Fruit fly (Drosophila melanogaster) whole organism, prepupa: ENCODE results near the gene RpLP1.
A peak's percentile ranks its signal among the peaks of the same experiment; 100 is the strongest.
"Not testable (repeated sequence)": the region's sequence is repeated elsewhere in the genome, so short reads cannot be mapped to it uniquely, and the experiment has no call there.

Source experiments
- Blimp-1 ChIP-seq: fragments of 200-800 bp; sonication (Bioruptor generic); optimal IDR thresholded peaks from 3 replicates; lab custom pipeline; 2017; ENCODE audit warnings: missing biosample characterization, missing genetic modification characterization, mild to moderate bottlenecking, moderate library complexity, missing genetic modification reagents
- CG10631 ChIP-seq: fragments of 200-800 bp; sonication (Bioruptor generic); optimal IDR thresholded peaks from 2 replicates; lab custom pipeline; 2016; ENCODE audit warnings: missing biosample characterization, missing genetic modification characterization
- CG10669 ChIP-seq: fragments of 200-800 bp; sonication (Bioruptor generic); optimal IDR thresholded peaks from 3 replicates; lab custom pipeline; 2018; ENCODE audit warnings: missing biosample characterization, mild to moderate bottlenecking, missing genetic modification characterization, moderate library complexity
- CG11294 ChIP-seq: fragments of 200-800 bp; sonication (Bioruptor generic); IDR thresholded peaks from 2 replicates; pipeline ENCODE4 v1.3.6; 2022; ENCODE audit warnings: missing biosample characterization, missing genetic modification characterization
- CG11902 ChIP-seq: fragments of 200-800 bp; sonication (Bioruptor generic); optimal IDR thresholded peaks from 3 replicates; lab custom pipeline; 2016; ENCODE audit warnings: missing biosample characterization, missing genetic modification characterization
- CG15336 ChIP-seq: fragments of 200-800 bp; sonication (Bioruptor generic); IDR thresholded peaks from 2 replicates; pipeline ENCODE4 v1.3.6; 2022; ENCODE audit warnings: missing biosample characterization, missing genetic modification characterization
- CG1621 ChIP-seq: fragments of 200-800 bp; sonication (Bioruptor generic); optimal IDR thresholded peaks from 3 replicates; lab custom pipeline; 2018; ENCODE audit warnings: missing biosample characterization, mild to moderate bottlenecking, missing genetic modification characterization
- CG3032 ChIP-seq: fragments of 200-800 bp; optimal IDR thresholded peaks from 2 replicates; lab custom pipeline; 2019; ENCODE audit warnings: missing biosample characterization, mild to moderate bottlenecking, missing genetic modification characterization, moderate library complexity
- CG31627 ChIP-seq: fragments of 200-800 bp; sonication (Bioruptor generic); optimal IDR thresholded peaks from 3 replicates; lab custom pipeline; 2016; ENCODE audit warnings: missing biosample characterization, missing genetic modification characterization
- CG32006 ChIP-seq: fragments of 200-800 bp; sonication (Bioruptor generic); optimal IDR thresholded peaks from 3 replicates; lab custom pipeline; 2017; ENCODE audit warnings: missing biosample characterization, mild to moderate bottlenecking, missing genetic modification characterization
- CG34406 ChIP-seq: fragments of 200-800 bp; sonication (Bioruptor generic); optimal IDR thresholded peaks from 3 replicates; lab custom pipeline; 2016; ENCODE audit warnings: missing biosample characterization, missing genetic modification characterization
- CG6163 ChIP-seq: fragments of 200-800 bp; sonication (Bioruptor generic); IDR thresholded peaks from 3 replicates; pipeline ENCODE4 v1.3.6; 2022; ENCODE audit warnings: missing biosample characterization, missing genetic modification characterization
- CG6808 ChIP-seq: fragments of 200-800 bp; sonication (Bioruptor generic); optimal IDR thresholded peaks from 3 replicates; lab custom pipeline; 2017; ENCODE audit warnings: missing biosample characterization, missing genetic modification characterization, mild to moderate bottlenecking, moderate library complexity, missing genetic modification reagents
- CG6854 ChIP-seq: fragments of 200-800 bp; sonication (Bioruptor generic); optimal IDR thresholded peaks from 2 replicates; lab custom pipeline; 2017; ENCODE audit warnings: missing biosample characterization, mild to moderate bottlenecking, missing genetic modification characterization
- CG7368 ChIP-seq: fragments of 200-800 bp; sonication (Bioruptor generic); optimal IDR thresholded peaks from 3 replicates; lab custom pipeline; 2016; ENCODE audit warnings: missing biosample characterization, missing genetic modification characterization
- CG8319 ChIP-seq: fragments of 200-800 bp; sonication (Bioruptor generic); optimal IDR thresholded peaks from 3 replicates; lab custom pipeline; 2016; ENCODE audit warnings: missing biosample characterization, missing genetic modification characterization
- CG8632 ChIP-seq: fragments of 200-800 bp; sonication (Bioruptor generic); optimal IDR thresholded peaks from 3 replicates; lab custom pipeline; 2016; ENCODE audit warnings: missing biosample characterization, missing genetic modification characterization
- CG9139 ChIP-seq: fragments of 200-800 bp; sonication (Bioruptor generic); optimal IDR thresholded peaks from 3 replicates; lab custom pipeline; 2017; ENCODE audit warnings: missing biosample characterization, mild to moderate bottlenecking, missing genetic modification characterization
- Eip78C ChIP-seq: fragments of 200-800 bp; sonication (Bioruptor generic); peaks from one replicate; lab custom pipeline; 2016; ENCODE audit warnings: missing biosample characterization, missing genetic modification characterization
- Ets21C ChIP-seq: fragments of 200-800 bp; sonication (Bioruptor generic); optimal IDR thresholded peaks from 3 replicates; lab custom pipeline; 2016; ENCODE audit warnings: missing biosample characterization, missing genetic modification characterization
- Ets96B ChIP-seq: fragments of 200-800 bp; optimal IDR thresholded peaks from 2 replicates; lab custom pipeline; 2019; ENCODE audit warnings: missing biosample characterization, mild to moderate bottlenecking, missing genetic modification characterization, moderate library complexity
- Gug ChIP-seq: fragments of 200-800 bp; sonication (Bioruptor generic); IDR thresholded peaks from 2 replicates; pipeline ENCODE4 v1.3.6; 2022; ENCODE audit warnings: missing biosample characterization, missing genetic modification characterization
- Hr39 ChIP-seq: fragments of 200-800 bp; sonication (Bioruptor generic); optimal IDR thresholded peaks from 2 replicates; lab custom pipeline; 2016; ENCODE audit warnings: missing biosample characterization, missing genetic modification characterization
- Hr4 ChIP-seq: fragments of 200-800 bp; sonication (Bioruptor generic); optimal IDR thresholded peaks from 3 replicates; lab custom pipeline; 2016; ENCODE audit warnings: missing biosample characterization, missing genetic modification characterization
- Lpt ChIP-seq: fragments of 200-800 bp; sonication (Bioruptor generic); optimal IDR thresholded peaks from 3 replicates; lab custom pipeline; 2016; ENCODE audit warnings: missing biosample characterization, missing genetic modification characterization
- Met ChIP-seq: fragments of 200-800 bp; sonication (Bioruptor generic); optimal IDR thresholded peaks from 3 replicates; lab custom pipeline; 2016; ENCODE audit warnings: missing biosample characterization, missing genetic modification characterization
- OdsH ChIP-seq: fragments of 200-800 bp; sonication (Bioruptor generic); optimal IDR thresholded peaks from 3 replicates; lab custom pipeline; 2016; ENCODE audit warnings: missing biosample characterization, missing genetic modification characterization
- Sox102F ChIP-seq: fragments of 200-800 bp; sonication (Bioruptor generic); optimal IDR thresholded peaks from 2 replicates; lab custom pipeline; 2016; ENCODE audit warnings: missing biosample characterization, mild to moderate bottlenecking, missing genetic modification characterization
- Sox14 ChIP-seq: fragments of 200-800 bp; sonication (Bioruptor generic); optimal IDR thresholded peaks from 3 replicates; lab custom pipeline; 2016; ENCODE audit warnings: missing biosample characterization, missing genetic modification characterization
- Sox15 ChIP-seq: fragments of 200-800 bp; sonication (Bioruptor generic); optimal IDR thresholded peaks from 3 replicates; lab custom pipeline; 2016; ENCODE audit warnings: missing biosample characterization, missing genetic modification characterization
- achi ChIP-seq: fragments of 200-800 bp; sonication (Bioruptor generic); optimal IDR thresholded peaks from 3 replicates; lab custom pipeline; 2016; ENCODE audit warnings: missing biosample characterization, missing genetic modification characterization
- dac ChIP-seq: fragments of 200-800 bp; sonication (Bioruptor generic); optimal IDR thresholded peaks from 2 replicates; lab custom pipeline; 2017; ENCODE audit warnings: missing biosample characterization, mild to moderate bottlenecking, missing genetic modification characterization
- eg ChIP-seq: fragments of 200-800 bp; sonication (Bioruptor generic); IDR thresholded peaks from 3 replicates; pipeline ENCODE4 v1.3.6; 2022; ENCODE audit warnings: missing biosample characterization, missing genetic modification characterization
- esn ChIP-seq: fragments of 200-800 bp; sonication (Bioruptor generic); optimal IDR thresholded peaks from 2 replicates; lab custom pipeline; 2016; ENCODE audit warnings: missing biosample characterization, mild to moderate bottlenecking, missing genetic modification characterization, moderate library complexity
- fd59A ChIP-seq: fragments of 200-800 bp; sonication (Bioruptor generic); optimal IDR thresholded peaks from 2 replicates; lab custom pipeline; 2017; ENCODE audit warnings: missing biosample characterization, mild to moderate bottlenecking, missing genetic modification characterization, missing genetic modification reagents
- fd85E ChIP-seq: fragments of 200-800 bp; sonication (Bioruptor generic); optimal IDR thresholded peaks from 3 replicates; lab custom pipeline; 2016; ENCODE audit warnings: missing biosample characterization, missing genetic modification characterization
- fkh ChIP-seq: fragments of 200-800 bp; sonication (Bioruptor generic); optimal IDR thresholded peaks from 3 replicates; lab custom pipeline; 2017; ENCODE audit warnings: missing biosample characterization, mild to moderate bottlenecking, missing genetic modification characterization, moderate library complexity
- lz ChIP-seq: fragments of 200-800 bp; sonication (Bioruptor generic); optimal IDR thresholded peaks from 3 replicates; lab custom pipeline; 2016; ENCODE audit warnings: missing biosample characterization, missing genetic modification characterization
- net ChIP-seq: fragments of 200-800 bp; sonication (Bioruptor generic); optimal IDR thresholded peaks from 3 replicates; lab custom pipeline; 2016; ENCODE audit warnings: missing biosample characterization, missing genetic modification characterization
- pdm3 ChIP-seq: fragments of 200-800 bp; sonication (Bioruptor generic); optimal IDR thresholded peaks from 3 replicates; lab custom pipeline; 2016; ENCODE audit warnings: missing biosample characterization, missing genetic modification characterization
- salr ChIP-seq, 2 experiments: fragments of 200-800 bp; sonication (Bioruptor generic); optimal IDR thresholded peaks; 3 replicates each; lab custom pipeline; 2016 to 2018; ENCODE audit warnings: missing biosample characterization in 2 of 2, missing genetic modification characterization in 2 of 2, mild to moderate bottlenecking in 1 of 2
- spab ChIP-seq: fragments of 200-800 bp; sonication (Bioruptor generic); optimal IDR thresholded peaks from 2 replicates; lab custom pipeline; 2017; ENCODE audit warnings: missing biosample characterization, mild to moderate bottlenecking, missing genetic modification characterization, missing genetic modification reagents
- svp ChIP-seq: fragments of 200-800 bp; sonication (Bioruptor generic); peaks from one replicate; lab custom pipeline; 2016; ENCODE audit warnings: missing biosample characterization, missing genetic modification characterization
- vri ChIP-seq: fragments of 200-800 bp; sonication (Bioruptor generic); optimal IDR thresholded peaks from 3 replicates; lab custom pipeline; 2016; ENCODE audit warnings: missing biosample characterization, mild to moderate bottlenecking, missing genetic modification characterization

The RpLP1 gene

dm6 chr2L:455274-455673, 35.5 kb downstream of the RpLP1 start, which contains the start of gene CG4133:
Gene CG4133 (plus strand): TSS chr2L:455531.
- TF ChIP-seq pdm3; fd85E (GFP tag; lab: Kevin White, UChicago); Hr4 (GFP tag; lab: Kevin White, UChicago): not testable (repeated sequence)

dm6 chr2L:455738-456137, 36.0 kb downstream of the RpLP1 start:
- no peak for TF ChIP-seq CG3032 (tag; lab: Kevin White, UChicago)
- TF ChIP-seq Gug: no peak
- TF ChIP-seq CG10669: no peak
- TF ChIP-seq Sox14 (GFP tag; lab: Kevin White, UChicago): no peak
- no peak for TF ChIP-seq fd85E (GFP tag; lab: Kevin White, UChicago)
- TF ChIP-seq CG1621: no peak
- no peak for TF ChIP-seq lz (GFP tag; lab: Kevin White, UChicago)
- no peak for TF ChIP-seq salr (GFP tag; optimal IDR thresholded peaks at IDR 0.05; lab: Kevin White, UChicago)
- TF ChIP-seq pdm3: no peak
- TF ChIP-seq Blimp-1 (GFP tag; lab: Kevin White, UChicago): no peak
- no peak for TF ChIP-seq OdsH (GFP tag; lab: Kevin White, UChicago)

- TF ChIP-seq spab (GFP tag; lab: Kevin White, UChicago): no peak
- no peak for TF ChIP-seq CG31627 (GFP tag; lab: Kevin White, UChicago)
- TF ChIP-seq dac: no peak
- no peak for TF ChIP-seq CG9139
- TF ChIP-seq CG7368 (GFP tag; lab: Kevin White, UChicago): no peak
- no peak for TF ChIP-seq CG8632 (GFP tag; lab: Kevin White, UChicago)
These were observed 47.9 kb downstream of the RpLP1 start for dm6 chr2L:467683-468082.

- TF ChIP-seq Hr4 (GFP tag; lab: Kevin White, UChicago): peak; percentile 88
- no peak for TF ChIP-seq CG8319 (GFP tag; lab: Kevin White, UChicago)
- peak; percentile 76 for TF ChIP-seq net (GFP tag; lab: Kevin White, UChicago)
- peak; percentile 80 for TF ChIP-seq vri (GFP tag; lab: Kevin White, UChicago)
- peak; percentile 21 for TF ChIP-seq Hr39 (GFP tag; lab: Kevin White, UChicago)
- no peak for TF ChIP-seq Ets21C (GFP tag; lab: Kevin White, UChicago)
- peak; percentile 78 for TF ChIP-seq svp
- peak; percentile 38 for TF ChIP-seq CG10631 (GFP tag; lab: Kevin White, UChicago)
- peak; percentile 54 for TF ChIP-seq Met (GFP tag; lab: Kevin White, UChicago)
- peak; percentile 47 for TF ChIP-seq CG7368 (GFP tag; lab: Kevin White, UChicago)
- TF ChIP-seq CG6808: peak; percentile 45
- TF ChIP-seq Lpt (GFP tag; lab: Kevin White, UChicago): peak; percentile 65
- peak; percentile 29 for TF ChIP-seq Sox102F
- TF ChIP-seq CG9139: no peak
- TF ChIP-seq spab (GFP tag; lab: Kevin White, UChicago): peak; percentile 15
- no peak for TF ChIP-seq CG6854 (GFP tag; lab: Kevin White, UChicago)
- TF ChIP-seq Ets96B (tag; lab: Kevin White, UChicago): peak; percentile 65
- TF ChIP-seq eg (GFP tag; lab: Robert Waterston, UW): peak; percentile 84
- no peak for TF ChIP-seq Sox15 (GFP tag; lab: Kevin White, UChicago)
- TF ChIP-seq CG1621: peak; percentile 31
- peak; percentile 19 for TF ChIP-seq CG34406 (GFP tag; lab: Kevin White, UChicago)
- TF ChIP-seq fkh (GFP tag; lab: Kevin White, UChicago): no peak
- TF ChIP-seq esn (GFP tag; lab: Kevin White, UChicago): peak; percentile 47
- TF ChIP-seq dac: peak; percentile 75
- peak; percentile 25; the same call in 1 of the 2 replicates for TF ChIP-seq CG11294 (GFP tag; lab: Robert Waterston, UW)
- TF ChIP-seq Sox14 (GFP tag; lab: Kevin White, UChicago): peak; percentile 72
- peak; percentile 37 for TF ChIP-seq CG31627 (GFP tag; lab: Kevin White, UChicago)
- TF ChIP-seq CG11902: no peak
- peak; percentile 87 for TF ChIP-seq CG32006 (GFP tag; lab: Kevin White, UChicago)
- no peak for TF ChIP-seq fd59A (GFP tag; lab: Kevin White, UChicago)
- TF ChIP-seq OdsH (GFP tag; lab: Kevin White, UChicago): peak; percentile 61
- TF ChIP-seq achi (GFP tag; lab: Kevin White, UChicago): peak; percentile 43
- peak; percentile 84 for TF ChIP-seq CG15336 (GFP tag; lab: Robert Waterston, UW)
- peak; percentile 87 for TF ChIP-seq Eip78C (GFP tag; lab: Kevin White, UChicago)
- peak; percentile 81 for TF ChIP-seq CG6163
- TF ChIP-seq fd85E (GFP tag; lab: Kevin White, UChicago): no peak
- TF ChIP-seq salr (GFP tag; optimal IDR thresholded peaks at IDR 0.05; lab: Kevin White, UChicago): peak in 1 of 2 experiments; percentile 69
These were observed 49.1 kb downstream of the RpLP1 start for dm6 chr2L:468745-469358.
